Worm (Caenorhabditis elegans): Measurements from ENCODE around the gene F15D4.2.

- TF ChIP-seq T23F11.4 (GFP tag; optimal IDR thresholded peaks at IDR 0.05) (no peak), npax-4 (tag; optimal IDR thresholded peaks at IDR 0.05) (no peak), elt-4 (tag; optimal IDR thresholded peaks at IDR 0.05) (no peak), pha-4 (tag; optimal IDR thresholded peaks at IDR 0.05) (no peak)
Measured at ce11 chrII:13239593-13239992, 23.7 kb downstream of the F15D4.2 start.

Data from whole organism, late embryonic.